Worm (Caenorhabditis elegans) whole organism, young adult: Measurements from ENCODE around the gene lsy-27.
A peak's percentile ranks its signal among the peaks of the same experiment; 100 is the strongest.

ENCODE experiments used
- B0035.1 ChIP-seq: sonication (generic microtip); optimal IDR thresholded peaks from 2 replicates; lab custom pipeline; 2016; ENCODE audit warnings: missing genetic modification characterization, mild to moderate bottlenecking, missing compliant biosample characterization, missing genotype, missing genetic modification reagents
- Y53F4B.3 ChIP-seq: fragments of 200-800 bp; sonication (Bioruptor generic); IDR thresholded peaks from 2 replicates; pipeline ENCODE4 v1.3.6; 2022; ENCODE audit warnings: missing genetic modification reagents, missing genetic modification characterization, missing compliant biosample characterization
- Y56A3A.18 ChIP-seq: fragments of 200-800 bp; sonication (Bioruptor generic); IDR thresholded peaks from 2 replicates; pipeline ENCODE4 v1.3.6; 2022; ENCODE audit warnings: missing genetic modification reagents, missing genetic modification characterization, missing compliant biosample characterization
- Y79H2A.3 ChIP-seq: fragments of 200-800 bp; sonication (Bioruptor generic); conservative IDR thresholded peaks from 2 replicates; pipeline ENCODE4 v1.3.6; 2022; ENCODE audit warnings: missing genetic modification reagents, missing genetic modification characterization, missing compliant biosample characterization
- ama-1 ChIP-seq, 3 experiments: fragments of 150-350 bp in 1 of 3; sonication (generic microtip) in 2 of 3; optimal IDR thresholded peaks; 2 replicates each; lab custom pipeline; 2014 to 2018; ENCODE audit warnings: missing biosample characterization in 2 of 3, missing genetic modification characterization in 2 of 3, missing genetic modification reagents in 2 of 3
- athp-1 ChIP-seq: sonication (generic microtip); optimal IDR thresholded peaks from 2 replicates; lab custom pipeline; 2017; ENCODE audit warnings: mild to moderate bottlenecking, missing genetic modification characterization, missing compliant biosample characterization
- attf-5 ChIP-seq: fragments of 200-800 bp; sonication (Bioruptor generic); optimal IDR thresholded peaks from 2 replicates; lab custom pipeline; 2018; ENCODE audit warnings: mild to moderate bottlenecking, missing genetic modification characterization, missing compliant biosample characterization
- cebp-1 ChIP-seq, 2 experiments: fragments of 200-800 bp in 1 of 2; sonication (Bioruptor generic) in 1 of 2; sonication (generic microtip) in 1 of 2; IDR thresholded peaks in 1 of 2; optimal IDR thresholded peaks in 1 of 2; 2 replicates each; pipeline versions ENCODE4 v1.3.6 to Lab custom; 2017 to 2022; ENCODE audit warnings: missing compliant biosample characterization in 2 of 2, missing genetic modification characterization in 2 of 2, mild to moderate bottlenecking in 1 of 2, missing genetic modification reagents in 1 of 2, moderate library complexity in 1 of 2
- cebp-2 ChIP-seq: fragments of 200-800 bp; sonication (Bioruptor generic); IDR thresholded peaks from 2 replicates; pipeline ENCODE4 v1.3.6; 2022; ENCODE audit warnings: missing genetic modification characterization, missing compliant biosample characterization
- dox-1 ChIP-seq: fragments of 200-800 bp; sonication (Bioruptor generic); IDR thresholded peaks from 2 replicates; pipeline ENCODE4 v1.3.6; 2022; ENCODE audit warnings: missing genetic modification reagents, missing genetic modification characterization, missing compliant biosample characterization
- dpff-1 ChIP-seq: sonication (generic microtip); optimal IDR thresholded peaks from 2 replicates; lab custom pipeline; 2017; ENCODE audit warnings: mild to moderate bottlenecking, missing genetic modification characterization, missing compliant biosample characterization
- ekl-4 ChIP-seq: fragments of 200-800 bp; sonication (Bioruptor generic); IDR thresholded peaks from 2 replicates; pipeline ENCODE4 v1.3.6; 2022; ENCODE audit warnings: missing genetic modification reagents, missing genetic modification characterization, missing compliant biosample characterization
- hlh-26 ChIP-seq: fragments of 200-800 bp; sonication (Bioruptor generic); conservative IDR thresholded peaks from 2 replicates; pipeline ENCODE4 v1.3.6; 2022; ENCODE audit warnings: missing genetic modification reagents, missing genetic modification characterization, missing compliant biosample characterization
- lin-26 ChIP-seq: fragments of 200-800 bp; sonication (Bioruptor generic); IDR thresholded peaks from 2 replicates; pipeline ENCODE4 v1.3.6; 2022; ENCODE audit warnings: missing genetic modification reagents, missing genetic modification characterization, missing compliant biosample characterization
- madf-6 ChIP-seq: fragments of 200-800 bp; sonication (Bioruptor generic); IDR thresholded peaks from 2 replicates; pipeline ENCODE4 v1.3.6; 2022; ENCODE audit warnings: missing genetic modification reagents, missing genetic modification characterization, missing compliant biosample characterization
- mcd-1 ChIP-seq: fragments of 200-800 bp; sonication (Bioruptor generic); IDR thresholded peaks from 2 replicates; pipeline ENCODE4 v1.3.6; 2022; ENCODE audit warnings: missing genetic modification reagents, missing genetic modification characterization, missing compliant biosample characterization
- mes-4 ChIP-seq: sonication (generic microtip); optimal IDR thresholded peaks from 2 replicates; lab custom pipeline; 2016; ENCODE audit warnings: missing genotype, missing genetic modification characterization, missing compliant biosample characterization
- nfya-2 ChIP-seq: fragments of 200-800 bp; sonication (Bioruptor generic); IDR thresholded peaks from 2 replicates; pipeline ENCODE4 v1.3.6; 2022; ENCODE audit warnings: missing genetic modification reagents, missing genetic modification characterization, missing compliant biosample characterization
- nhr-27 ChIP-seq: fragments of 200-800 bp; sonication (Bioruptor generic); optimal IDR thresholded peaks from 2 replicates; lab custom pipeline; 2018; ENCODE audit warnings: mild to moderate bottlenecking, missing genetic modification characterization, moderate library complexity, missing compliant biosample characterization
- nhr-80 ChIP-seq: sonication (generic microtip); optimal IDR thresholded peaks from 2 replicates; lab custom pipeline; 2016; ENCODE audit warnings: missing genetic modification characterization, missing compliant biosample characterization
- repo-1 ChIP-seq: sonication (generic microtip); optimal IDR thresholded peaks from 2 replicates; lab custom pipeline; 2017; ENCODE audit warnings: mild to moderate bottlenecking, missing genetic modification characterization, missing compliant biosample characterization
- sea-2 ChIP-seq: fragments of 200-800 bp; sonication (Bioruptor generic); IDR thresholded peaks from 2 replicates; pipeline ENCODE4 v1.3.6; 2022; ENCODE audit warnings: missing genetic modification characterization, missing compliant biosample characterization
- snpc-4 ChIP-seq, 5 experiments: fragments of 150-350 bp in 1 of 5; sonication (generic microtip) in 4 of 5; optimal IDR thresholded peaks; 2 replicates each; lab custom pipeline; 2014 to 2018; ENCODE audit warnings: missing genetic modification characterization in 5 of 5, missing biosample characterization in 3 of 5, antibody characterized with exemption in 2 of 5, mild to moderate bottlenecking in 2 of 5, missing compliant biosample characterization in 2 of 5, missing genotype in 2 of 5, moderate library complexity in 2 of 5, missing genetic modification reagents in 1 of 5
- tbp1 ChIP-seq: fragments of 200-800 bp; sonication (Bioruptor generic); optimal IDR thresholded peaks from 2 replicates; lab custom pipeline; 2018; ENCODE audit warnings: mild to moderate bottlenecking, missing genetic modification characterization, missing compliant biosample characterization
- tbx-9 ChIP-seq: sonication (generic microtip); optimal IDR thresholded peaks from 2 replicates; lab custom pipeline; 2016; ENCODE audit warnings: borderline replicate concordance, missing genetic modification characterization, inconsistent platforms, missing compliant biosample characterization
- zfh-2 ChIP-seq: fragments of 200-800 bp; sonication (Bioruptor generic); conservative IDR thresholded peaks from 2 replicates; pipeline ENCODE4 v1.3.6; 2022; ENCODE audit warnings: missing genetic modification reagents, missing genetic modification characterization, missing compliant biosample characterization
- ztf-28 ChIP-seq: fragments of 200-800 bp; sonication (Bioruptor generic); IDR thresholded peaks from 2 replicates; pipeline ENCODE4 v1.3.6; 2022; ENCODE audit warnings: missing genetic modification reagents, missing genetic modification characterization, missing compliant biosample characterization

The lsy-27 gene

ce11 chrV:17352827-17353373 is 2.9 kb upstream of the lsy-27 start, which contains the start of the genes fbxa-134 and F47H4.2:
Gene fbxa-134 (minus strand): TSS chrV:17352870.
Gene F47H4.2 (plus strand): TSS chrV:17353323.
- TF ChIP-seq B0035.1 (no peak), cebp-1 (GFP tag; IDR thresholded peaks at IDR 0.05; lab: Robert Waterston, UW) (no peak), cebp-1 (tag; optimal IDR thresholded peaks at IDR 0.05; lab: Kevin White, UChicago) (no peak), snpc-4 (GFP tag; optimal IDR thresholded peaks at IDR 0.05; lab: Kevin White, UChicago) (no peak), snpc-4 (tag; optimal IDR thresholded peaks at IDR 0.05; lab: Kevin White, UChicago) (peak in 1 of 4 experiments; percentile 53), nhr-80 (tag; lab: Kevin White, UChicago) (peak; percentile 69), nhr-27 (no peak), attf-5 (GFP tag; lab: Kevin White, UChicago) (peak; percentile 11), tbx-9 (tag; lab: Kevin White, UChicago) (no peak), ama-1 (optimal IDR thresholded peaks at IDR 0.05; lab: Kevin White, UChicago) (no peak), ama-1 (GFP tag; optimal IDR thresholded peaks at IDR 0.05; lab: Kevin White, UChicago) (no peak), sea-2 (GFP tag; lab: Robert Waterston, UW) (no peak), Y79H2A.3 (GFP tag; lab: Robert Waterston, UW) (no peak)

- TF ChIP-seq ztf-28 (GFP tag; lab: Robert Waterston, UW) (no peak), cebp-1 (GFP tag; IDR thresholded peaks at IDR 0.05; lab: Robert Waterston, UW) (peak; percentile 17; the same call in 1 of the 2 replicates), cebp-1 (tag; optimal IDR thresholded peaks at IDR 0.05; lab: Kevin White, UChicago) (no peak)
- TF ChIP-seq, all 124 proteins: peak for 1
Measured at ce11 chrV:17347602-17348001, 2.4 kb downstream of the lsy-27 start, which contains the start of gene skr-5. Gene skr-5 (plus strand): TSS chrV:17347902.

- TF ChIP-seq nhr-80 (tag; lab: Kevin White, UChicago), result peak; percentile 24
- no peak for TF ChIP-seq nfya-2 (GFP tag; lab: Robert Waterston, UW)
Measured at ce11 chrV:17344876-17345275, 5.1 kb downstream of the lsy-27 start, which contains the start of the genes fbxa-188 and fbxa-189. Gene fbxa-188 (minus strand): TSS chrV:17344926. Gene fbxa-189 (plus strand): TSS chrV:17345214.

ce11 chrV:17339349-17339748 is 10.6 kb downstream of the lsy-27 start:
- TF ChIP-seq madf-6 (GFP tag; lab: Robert Waterston, UW) (no peak), cebp-2 (GFP tag; lab: Robert Waterston, UW) (no peak), tbp1 (GFP tag; lab: Kevin White, UChicago) (no peak), dpff-1 (no peak), athp-1 (tag; lab: Kevin White, UChicago) (no peak), repo-1 (no peak), mcd-1 (GFP tag; lab: Robert Waterston, UW) (no peak), ztf-28 (GFP tag; lab: Robert Waterston, UW) (no peak), zfh-2 (GFP tag; lab: Robert Waterston, UW) (no peak)

ce11 chrV:17331340-17331739 is 18.7 kb downstream of the lsy-27 start, which contains the start of gene fbxa-185:
Gene fbxa-185 (plus strand): TSS chrV:17331640.
- TF ChIP-seq mes-4 (no peak), athp-1 (tag; lab: Kevin White, UChicago) (no peak), ekl-4 (GFP tag; lab: Robert Waterston, UW) (no peak), snpc-4 (GFP tag; optimal IDR thresholded peaks at IDR 0.05; lab: Kevin White, UChicago) (no peak), snpc-4 (tag; optimal IDR thresholded peaks at IDR 0.05; lab: Kevin White, UChicago) (no peak), Y53F4B.3 (no peak), dox-1 (GFP tag; lab: Robert Waterston, UW) (no peak), lin-26 (GFP tag; lab: Robert Waterston, UW) (no peak), hlh-26 (GFP tag; lab: Robert Waterston, UW) (no peak), Y56A3A.18 (GFP tag; lab: Robert Waterston, UW) (no peak), Y79H2A.3 (GFP tag; lab: Robert Waterston, UW) (no peak)
- TF ChIP-seq, all 124 proteins: peak for 0
